Worm (Caenorhabditis elegans) whole organism, L3 larva: ENCODE results near the gene C15H7.4.

Experiments
- ceh-16 ChIP-seq: sonication (generic microtip); optimal IDR thresholded peaks from 2 replicates; lab custom pipeline; 2017; ENCODE audit warnings: missing biosample characterization, missing genetic modification characterization
- tbx-2 ChIP-seq: sonication (generic microtip); optimal IDR thresholded peaks from 2 replicates; lab custom pipeline; 2016; ENCODE audit warnings: mild to moderate bottlenecking, missing genetic modification characterization, missing compliant biosample characterization
- unc-62 ChIP-seq: fragments of 150-350 bp; sonication (generic microtip); optimal IDR thresholded peaks from 4 replicates; lab custom pipeline; 2014; ENCODE audit warnings: missing biosample characterization, missing genetic modification reagents, missing genetic modification characterization

DNA sequence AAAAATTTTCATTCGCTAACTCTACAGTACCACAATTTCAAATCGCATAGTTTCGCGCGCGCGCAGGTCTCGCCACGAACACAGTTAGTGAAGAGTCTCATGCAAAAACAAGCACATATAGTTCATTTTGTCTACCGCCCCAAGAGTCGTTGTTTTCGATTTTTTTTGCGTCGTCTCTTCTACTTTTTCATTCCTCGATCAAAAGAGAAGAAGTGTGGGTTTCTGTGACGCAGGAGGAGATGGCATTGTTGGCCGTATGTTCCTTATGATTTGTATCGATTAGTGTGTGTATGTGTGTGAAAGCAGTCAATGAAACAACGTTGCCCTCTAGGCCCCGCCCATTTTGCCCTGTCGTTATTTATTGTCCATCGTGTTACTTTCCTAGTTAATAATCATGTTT is 42.2 kb upstream of the C15H7.4 start:
- TF ChIP-seq tbx-2 (tag; lab: Kevin White, UChicago) (no peak), unc-62 (GFP tag; lab: Kevin White, UChicago) (no peak), ceh-16 (tag; lab: Kevin White, UChicago) (no peak)
